Worm (Caenorhabditis elegans): Measurements from ENCODE around the gene H34I24.1.

The H34I24.1 gene

ce11 chrIII:2811410-2811809 lies 35.4 kb upstream of the H34I24.1 start (continued):
- TF ChIP-seq mxl-2 (GFP tag; conservative IDR thresholded peaks at IDR 0.05) (no peak), mxl-3 (GFP tag; optimal IDR thresholded peaks at IDR 0.05) (no peak), dve-1 (tag; optimal IDR thresholded peaks at IDR 0.05; ENCODE audit: insufficient read depth) (no peak), lin-13 (GFP tag; optimal IDR thresholded peaks at IDR 0.05) (no peak), nhr-76 (tag; optimal IDR thresholded peaks at IDR 0.05) (no peak), snpc-1.2 (GFP tag; IDR thresholded peaks at IDR 0.05) (no peak), F26F4.8 (GFP tag; conservative IDR thresholded peaks at IDR 0.05) (no peak), ceh-44 (GFP tag; IDR thresholded peaks at IDR 0.05) (no peak), zfp-3 (GFP tag; conservative IDR thresholded peaks at IDR 0.05) (0 out of 2 replicates have a peak, but pooled peaks have one; percentile 19), ztf-7 (tag; optimal IDR thresholded peaks at IDR 0.05) (no peak), daf-8 (GFP tag; IDR thresholded peaks at IDR 0.05) (no peak), nhr-237 (tag; optimal IDR thresholded peaks at IDR 0.05) (no peak), R02D3.7 (tag; optimal IDR thresholded peaks at IDR 0.05) (no peak), ceh-28 (tag; optimal IDR thresholded peaks at IDR 0.05) (no peak), daf-16 (GFP tag; optimal IDR thresholded peaks at IDR 0.05) (peak in 1 of 2 experiments; percentile 31), daf-16 (tag; optimal IDR thresholded peaks at IDR 0.05) (peak; percentile 23), daf-12 (tag; optimal IDR thresholded peaks at IDR 0.05) (no peak), attf-4 (tag; optimal IDR thresholded peaks at IDR 0.05) (no peak), nhr-42 (GFP tag; IDR thresholded peaks at IDR 0.05) (0 out of 2 replicates have a peak, but pooled peaks have one; percentile 31), ztf-11 (tag; optimal IDR thresholded peaks at IDR 0.05) (no peak), nhr-48 (tag; optimal IDR thresholded peaks at IDR 0.05) (peak; percentile 2), egl-27 (tag; optimal IDR thresholded peaks at IDR 0.05) (no peak), jun-1 (tag; optimal IDR thresholded peaks at IDR 0.05) (no peak), unc-130 (GFP tag; optimal IDR thresholded peaks at IDR 0.05) (peak; percentile 41), ZK546.5 (tag; optimal IDR thresholded peaks at IDR 0.05) (no peak), ceh-32 (tag; optimal IDR thresholded peaks at IDR 0.05; ENCODE audit: poor library complexity) (no peak), vab-7 (GFP tag; IDR thresholded peaks at IDR 0.05) (no peak), spr-3 (GFP tag; optimal IDR thresholded peaks at IDR 0.05) (peak; percentile 40), lim-7 (GFP tag; IDR thresholded peaks at IDR 0.05) (no peak), pha-4 (GFP tag; IDR thresholded peaks at IDR 0.05) (peak; percentile 25; the same call in 1 of the 2 replicates), pha-4 (tag; optimal IDR thresholded peaks at IDR 0.05) (no peak), hif-1 (tag; optimal IDR thresholded peaks at IDR 0.05) (peak in 1 of 2 experiments; percentile 69), aly-2 (tag; optimal IDR thresholded peaks at IDR 0.05) (no peak)

- TF ChIP-seq tra-1 (GFP tag; IDR thresholded peaks at IDR 0.05) (no peak), ZK337.2 (GFP tag; IDR thresholded peaks at IDR 0.05) (no peak), nhr-25 (tag; optimal IDR thresholded peaks at IDR 0.05; ENCODE audit: borderline replicate concordance, insufficient read depth) (no peak), lin-15B (tag; optimal IDR thresholded peaks at IDR 0.05) (no peak), attf-4 (tag; optimal IDR thresholded peaks at IDR 0.05) (no peak), hlh-11 (tag; optimal IDR thresholded peaks at IDR 0.05) (peak; percentile 21), ceh-20 (GFP tag; IDR thresholded peaks at IDR 0.05) (no peak), ceh-32 (tag; optimal IDR thresholded peaks at IDR 0.05; ENCODE audit: poor library complexity) (no peak), lin-13 (GFP tag; optimal IDR thresholded peaks at IDR 0.05) (peak; percentile 29), nhr-102 (tag; optimal IDR thresholded peaks at IDR 0.05) (no peak), daf-12 (tag; optimal IDR thresholded peaks at IDR 0.05) (no peak), dmd-8 (GFP tag; IDR thresholded peaks at IDR 0.05) (no peak), dve-1 (tag; optimal IDR thresholded peaks at IDR 0.05; ENCODE audit: insufficient read depth) (peak; percentile 38), tag-97 (GFP tag; IDR thresholded peaks at IDR 0.05) (no peak), ZK546.5 (tag; optimal IDR thresholded peaks at IDR 0.05) (no peak), ceh-44 (GFP tag; IDR thresholded peaks at IDR 0.05) (no peak), vab-7 (GFP tag; IDR thresholded peaks at IDR 0.05) (no peak), saeg-2 (GFP tag; IDR thresholded peaks at IDR 0.05) (no peak), zip-2 (tag; optimal IDR thresholded peaks at IDR 0.05) (no peak), Y48G9A.11 (GFP tag; IDR thresholded peaks at IDR 0.05) (no peak), spr-3 (GFP tag; optimal IDR thresholded peaks at IDR 0.05) (no peak), F37D6.2 (tag; optimal IDR thresholded peaks at IDR 0.05) (no peak), fos-1 (tag; optimal IDR thresholded peaks at IDR 0.05) (no peak), pqm-1 (tag; optimal IDR thresholded peaks at IDR 0.05) (no peak), mes-2 (tag; optimal IDR thresholded peaks at IDR 0.05; ENCODE audit: poor library complexity, severe bottlenecking) (peak; percentile 63), ama-1 (optimal IDR thresholded peaks at IDR 0.05) (no peak)
Observed at ce11 chrIII:2814919-2815554, 31.8 kb upstream of the H34I24.1 start, which contains the start of gene tufm-1. tufm-1 (minus strand) TSS chrIII:2814969.
